Worm (Caenorhabditis elegans) whole organism, L2 larva: ENCODE data around the gene rpn-11.

ENCODE experiments used
- nhr-6 ChIP-seq: fragments of 150-350 bp; optimal IDR thresholded peaks from 2 replicates; lab custom pipeline; 2014; ENCODE audit warnings: missing biosample characterization, missing genetic modification characterization
- snpc-4 ChIP-seq: fragments of 150-350 bp; optimal IDR thresholded peaks from 2 replicates; lab custom pipeline; 2014; ENCODE audit warnings: missing biosample characterization, missing genetic modification characterization

DNA sequence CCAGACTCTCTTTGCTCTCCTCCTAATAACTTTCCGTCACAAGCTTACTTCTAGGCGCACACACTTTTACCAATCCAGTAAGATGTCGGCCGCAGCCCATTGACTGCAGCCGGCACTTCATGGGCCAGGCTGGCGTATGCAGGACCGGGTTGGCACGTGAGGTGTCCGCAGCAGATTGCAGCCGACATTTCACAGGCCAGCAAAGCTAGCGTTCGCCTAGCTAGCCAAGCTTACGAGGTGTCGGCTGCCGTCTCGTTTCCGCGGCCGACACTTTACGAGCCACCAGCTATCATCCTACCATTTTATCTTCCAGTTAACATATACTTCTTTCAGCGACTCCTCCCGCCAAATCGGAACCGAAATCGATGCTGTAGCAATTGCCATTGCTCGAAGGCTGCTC lies 41.3 kb upstream of the rpn-11 start:
- no peak for TF ChIP-seq nhr-6 (tag; lab: Kevin White, UChicago)
- TF ChIP-seq snpc-4 = no peak
